Worm (Caenorhabditis elegans) whole organism, L2 larva: ENCODE measurements around the gene C18A11.1.
A peak's percentile ranks its signal among the peaks of the same experiment; 100 is the strongest.

ENCODE experiments used
- C34F6.9 ChIP-seq: fragments of 150-350 bp; optimal IDR thresholded peaks from 2 replicates; lab custom pipeline; 2014; ENCODE audit warnings: missing biosample characterization, missing genetic modification characterization
- F13H6.1 ChIP-seq: sonication (generic microtip); optimal IDR thresholded peaks from 2 replicates; lab custom pipeline; 2016; ENCODE audit warnings: missing genetic modification characterization, missing compliant biosample characterization
- R02D3.7 ChIP-seq: fragments of 150-350 bp; optimal IDR thresholded peaks from 2 replicates; lab custom pipeline; 2014; ENCODE audit warnings: missing biosample characterization, missing genetic modification characterization
- Y55F3AM.14 ChIP-seq: fragments of 200-800 bp; sonication (Bioruptor generic); optimal IDR thresholded peaks from 2 replicates; lab custom pipeline; 2018; ENCODE audit warnings: mild to moderate bottlenecking, missing genetic modification characterization, missing compliant biosample characterization
- ZK546.5 ChIP-seq: sonication (generic microtip); optimal IDR thresholded peaks from 2 replicates; lab custom pipeline; 2017; ENCODE audit warnings: missing biosample characterization, missing genetic modification characterization
- alr-1 ChIP-seq: fragments of 150-350 bp; optimal IDR thresholded peaks from 2 replicates; lab custom pipeline; 2014; ENCODE audit warnings: missing biosample characterization, missing genetic modification characterization
- aly-2 ChIP-seq: fragments of 150-350 bp; optimal IDR thresholded peaks from 2 replicates; lab custom pipeline; 2014; ENCODE audit warnings: missing biosample characterization, missing genetic modification characterization
- ama-1 ChIP-seq: fragments of 150-350 bp; optimal IDR thresholded peaks from 2 replicates; lab custom pipeline; 2018; ENCODE audit warnings: inconsistent platforms
- blmp-1 ChIP-seq: sonication (generic microtip); optimal IDR thresholded peaks from 2 replicates; lab custom pipeline; 2017; ENCODE audit warnings: missing genetic modification characterization, mild to moderate bottlenecking, missing compliant biosample characterization, antibody characterized with exemption, moderate library complexity; ENCODE audit not compliant: insufficient read depth
- ceh-16 ChIP-seq: fragments of 150-350 bp; optimal IDR thresholded peaks from 2 replicates; lab custom pipeline; 2014; ENCODE audit warnings: missing biosample characterization, missing genetic modification characterization
- ceh-82 ChIP-seq: fragments of 150-350 bp; optimal IDR thresholded peaks from 2 replicates; lab custom pipeline; 2014; ENCODE audit warnings: missing biosample characterization, missing genetic modification characterization
- dmd-4 ChIP-seq: sonication (generic microtip); optimal IDR thresholded peaks from 2 replicates; lab custom pipeline; 2017; ENCODE audit warnings: missing biosample characterization, missing genetic modification characterization
- egl-27 ChIP-seq: sonication (generic microtip); optimal IDR thresholded peaks from 3 replicates; lab custom pipeline; 2017; ENCODE audit warnings: missing biosample characterization, missing genetic modification reagents, missing genetic modification characterization
- elt-1 ChIP-seq: fragments of 150-350 bp; optimal IDR thresholded peaks from 2 replicates; lab custom pipeline; 2014; ENCODE audit warnings: missing biosample characterization, missing genetic modification characterization
- elt-3 ChIP-seq: sonication (generic microtip); optimal IDR thresholded peaks from 2 replicates; lab custom pipeline; 2017; ENCODE audit warnings: missing biosample characterization, missing genetic modification characterization
- fos-1 ChIP-seq: fragments of 150-350 bp; optimal IDR thresholded peaks from 2 replicates; lab custom pipeline; 2014; ENCODE audit warnings: missing biosample characterization, missing genetic modification characterization
- gmeb-1 ChIP-seq: fragments of 150-350 bp; optimal IDR thresholded peaks from 2 replicates; lab custom pipeline; 2014; ENCODE audit warnings: missing biosample characterization, missing genetic modification characterization
- lin-11 ChIP-seq: fragments of 150-350 bp; sonication (generic microtip); optimal IDR thresholded peaks from 2 replicates; lab custom pipeline; 2014; ENCODE audit warnings: missing biosample characterization, missing genetic modification characterization, inconsistent platforms, mixed read lengths
- lin-13 ChIP-seq: fragments of 150-350 bp; optimal IDR thresholded peaks from 2 replicates; lab custom pipeline; 2014; ENCODE audit warnings: missing biosample characterization, missing genetic modification reagents, missing genetic modification characterization
- lin-39 ChIP-seq: fragments of 150-350 bp; optimal IDR thresholded peaks from 2 replicates; lab custom pipeline; 2014; ENCODE audit warnings: missing biosample characterization, missing genetic modification reagents, missing genetic modification characterization
- lsy-2 ChIP-seq, 2 experiments: fragments of 150-350 bp in 1 of 2; sonication (generic microtip) in 1 of 2; optimal IDR thresholded peaks; 2 replicates each; lab custom pipeline; 2014 to 2017; ENCODE audit warnings: missing biosample characterization in 2 of 2, missing genetic modification characterization in 2 of 2
- mab-5 ChIP-seq: fragments of 150-350 bp; optimal IDR thresholded peaks from 2 replicates; lab custom pipeline; 2014; ENCODE audit warnings: missing biosample characterization, missing genetic modification characterization
- mbf-1 ChIP-seq: sonication (generic microtip); optimal IDR thresholded peaks from 2 replicates; lab custom pipeline; 2017; ENCODE audit warnings: missing biosample characterization, missing genetic modification characterization
- mdl-1 ChIP-seq, 2 experiments: fragments of 150-350 bp in 1 of 2; sonication (generic microtip) in 1 of 2; optimal IDR thresholded peaks; 2 replicates each; lab custom pipeline; 2017; ENCODE audit warnings: missing biosample characterization in 2 of 2, missing genetic modification characterization in 2 of 2
- nhr-10 ChIP-seq: sonication (generic microtip); optimal IDR thresholded peaks from 2 replicates; lab custom pipeline; 2017; ENCODE audit warnings: missing biosample characterization, missing genetic modification characterization
- nhr-11 ChIP-seq: fragments of 150-350 bp; optimal IDR thresholded peaks from 2 replicates; lab custom pipeline; 2014; ENCODE audit warnings: missing biosample characterization, missing genetic modification characterization
- nhr-12 ChIP-seq: fragments of 150-350 bp; optimal IDR thresholded peaks from 2 replicates; lab custom pipeline; 2014; ENCODE audit warnings: missing biosample characterization, missing genetic modification characterization
- nhr-129 ChIP-seq: fragments of 150-350 bp; optimal IDR thresholded peaks from 2 replicates; lab custom pipeline; 2014; ENCODE audit warnings: missing biosample characterization, missing genetic modification characterization
- nhr-21 ChIP-seq: fragments of 150-350 bp; optimal IDR thresholded peaks from 2 replicates; lab custom pipeline; 2014; ENCODE audit warnings: missing biosample characterization, missing genetic modification characterization
- nhr-23 ChIP-seq: fragments of 150-350 bp; optimal IDR thresholded peaks from 2 replicates; lab custom pipeline; 2014; ENCODE audit warnings: missing biosample characterization, missing genetic modification reagents, missing genetic modification characterization
- nhr-237 ChIP-seq: fragments of 150-350 bp; optimal IDR thresholded peaks from 2 replicates; lab custom pipeline; 2014; ENCODE audit warnings: missing biosample characterization, missing genetic modification characterization
- nhr-25 ChIP-seq: fragments of 150-350 bp; sonication (generic microtip); optimal IDR thresholded peaks from 3 replicates; lab custom pipeline; 2014; ENCODE audit warnings: missing biosample characterization, missing genetic modification characterization
- nhr-6 ChIP-seq: fragments of 150-350 bp; optimal IDR thresholded peaks from 2 replicates; lab custom pipeline; 2014; ENCODE audit warnings: missing biosample characterization, missing genetic modification characterization
- nhr-77 ChIP-seq: fragments of 150-350 bp; optimal IDR thresholded peaks from 2 replicates; lab custom pipeline; 2014; ENCODE audit warnings: missing biosample characterization, missing genetic modification characterization
- peb-1 ChIP-seq: fragments of 150-350 bp; optimal IDR thresholded peaks from 2 replicates; lab custom pipeline; 2014; ENCODE audit warnings: missing biosample characterization, missing genetic modification characterization
- sem-4 ChIP-seq: fragments of 150-350 bp; optimal IDR thresholded peaks from 2 replicates; lab custom pipeline; 2014; ENCODE audit warnings: missing biosample characterization, missing genetic modification reagents, missing genetic modification characterization
- skn-1 ChIP-seq: sonication (generic microtip); optimal IDR thresholded peaks from 2 replicates; lab custom pipeline; 2017; ENCODE audit warnings: missing biosample characterization, missing genetic modification characterization
- sma-3 ChIP-seq: sonication (generic microtip); optimal IDR thresholded peaks from 2 replicates; lab custom pipeline; 2016; ENCODE audit warnings: missing genetic modification reagents, missing genetic modification characterization, missing compliant biosample characterization
- sma-9 ChIP-seq, 2 experiments: fragments of 150-350 bp in 1 of 2; sonication (generic microtip) in 1 of 2; optimal IDR thresholded peaks; 2 replicates each; lab custom pipeline; 2014 to 2016; ENCODE audit warnings: missing genetic modification characterization in 2 of 2, mild to moderate bottlenecking in 1 of 2, missing biosample characterization in 1 of 2, missing compliant biosample characterization in 1 of 2, missing genetic modification reagents in 1 of 2, moderate library complexity in 1 of 2
- snpc-4 ChIP-seq: fragments of 150-350 bp; optimal IDR thresholded peaks from 2 replicates; lab custom pipeline; 2014; ENCODE audit warnings: missing biosample characterization, missing genetic modification characterization
- unc-39 ChIP-seq: fragments of 150-350 bp; optimal IDR thresholded peaks from 2 replicates; lab custom pipeline; 2014; ENCODE audit warnings: missing biosample characterization, missing genetic modification characterization
- unc-55 ChIP-seq: fragments of 150-350 bp; sonication (generic microtip); optimal IDR thresholded peaks from 3 replicates; lab custom pipeline; 2014; ENCODE audit warnings: missing biosample characterization, missing genetic modification reagents, missing genetic modification characterization
- unc-62 ChIP-seq: fragments of 150-350 bp; optimal IDR thresholded peaks from 2 replicates; lab custom pipeline; 2014; ENCODE audit warnings: missing biosample characterization, missing genetic modification reagents, missing genetic modification characterization
- zag-1 ChIP-seq: fragments of 150-350 bp; optimal IDR thresholded peaks from 2 replicates; lab custom pipeline; 2014; ENCODE audit warnings: missing biosample characterization, missing genetic modification characterization
- ztf-1 ChIP-seq: fragments of 200-800 bp; sonication (Bioruptor generic); conservative IDR thresholded peaks from 2 replicates; pipeline ENCODE4 v1.3.6; 2022; ENCODE audit warnings: missing genetic modification characterization, missing compliant biosample characterization
- ztf-11 ChIP-seq: sonication (generic microtip); optimal IDR thresholded peaks from 2 replicates; lab custom pipeline; 2017; ENCODE audit warnings: missing biosample characterization, missing genetic modification characterization
- ztf-4 ChIP-seq: fragments of 150-350 bp; optimal IDR thresholded peaks from 2 replicates; lab custom pipeline; 2014; ENCODE audit warnings: missing biosample characterization, missing genetic modification characterization

Gene C18A11.1

ce11 chrX:8030032-8030431 lies 39.1 kb upstream of the C18A11.1 start:
- TF ChIP-seq alr-1 (tag; lab: Kevin White, UChicago): no peak
- TF ChIP-seq egl-27 (tag; lab: Kevin White, UChicago): no peak
- no peak for TF ChIP-seq nhr-23 (tag; lab: Kevin White, UChicago)
- TF ChIP-seq unc-55: no peak
- no peak for TF ChIP-seq Y55F3AM.14 (GFP tag; lab: Kevin White, UChicago)
- no peak for TF ChIP-seq unc-62 (GFP tag; lab: Kevin White, UChicago)
- TF ChIP-seq ceh-82 (tag; lab: Kevin White, UChicago): no peak
- TF ChIP-seq ztf-1 (GFP tag; lab: Robert Waterston, UW): no peak
- TF ChIP-seq nhr-21: no peak
- TF ChIP-seq nhr-10 (tag; lab: Kevin White, UChicago): no peak
- TF ChIP-seq nhr-6: no peak
- no peak for TF ChIP-seq C34F6.9 (tag; lab: Kevin White, UChicago)
- TF ChIP-seq mbf-1 (tag; lab: Kevin White, UChicago): no peak
- TF ChIP-seq nhr-25 (tag; lab: Kevin White, UChicago): no peak
- TF ChIP-seq zag-1 (tag; lab: Kevin White, UChicago): no peak
- TF ChIP-seq ama-1: no peak
- TF ChIP-seq nhr-12 (tag; lab: Kevin White, UChicago): no peak
- no peak for TF ChIP-seq unc-39 (tag; lab: Kevin White, UChicago)
- TF ChIP-seq nhr-237 (tag; lab: Kevin White, UChicago): no peak

- TF ChIP-seq unc-62 (GFP tag; lab: Kevin White, UChicago) (peak; percentile 97), alr-1 (tag; lab: Kevin White, UChicago) (no peak), C34F6.9 (tag; lab: Kevin White, UChicago) (peak; percentile 97), snpc-4 (peak; percentile 88), peb-1 (tag; lab: Kevin White, UChicago) (no peak), nhr-12 (tag; lab: Kevin White, UChicago) (peak; percentile 66), unc-55 (peak; percentile 99), nhr-25 (tag; lab: Kevin White, UChicago) (peak; percentile 99), zag-1 (tag; lab: Kevin White, UChicago) (peak; percentile 99), sma-9 (GFP tag; optimal IDR thresholded peaks at IDR 0.05; lab: Kevin White, UChicago) (peak; percentile 98), sma-9 (tag; optimal IDR thresholded peaks at IDR 0.05; lab: Kevin White, UChicago) (no peak), nhr-10 (tag; lab: Kevin White, UChicago) (peak; percentile 99), ztf-4 (tag; lab: Kevin White, UChicago) (peak; percentile 99), nhr-77 (tag; lab: Kevin White, UChicago) (peak; percentile 96), lin-39 (tag; lab: Kevin White, UChicago) (peak; percentile 98), nhr-11 (tag; lab: Kevin White, UChicago) (peak; percentile 55), ceh-82 (tag; lab: Kevin White, UChicago) (peak; percentile 97), ama-1 (peak; percentile 84), ztf-11 (tag; lab: Kevin White, UChicago) (peak; percentile 83), F13H6.1 (peak; percentile 99), aly-2 (tag; lab: Kevin White, UChicago) (no peak), skn-1 (peak; percentile 95), dmd-4 (tag; lab: Kevin White, UChicago) (peak; percentile 80), Y55F3AM.14 (GFP tag; lab: Kevin White, UChicago) (peak; percentile 96), ztf-1 (GFP tag; lab: Robert Waterston, UW) (peak; percentile 80; the same call in 1 of the 2 replicates), sem-4 (tag; lab: Kevin White, UChicago) (peak; percentile 98), sma-3 (GFP tag; lab: Kevin White, UChicago) (peak; percentile 99), R02D3.7 (tag; lab: Kevin White, UChicago) (peak; percentile 78), nhr-21 (peak; percentile 100), nhr-129 (tag; lab: Kevin White, UChicago) (peak; percentile 100), mdl-1 (tag; optimal IDR thresholded peaks at IDR 0.05; lab: Kevin White, UChicago) (peak; percentile 94 to 96), egl-27 (tag; lab: Kevin White, UChicago) (peak; percentile 99), elt-1 (no peak), nhr-6 (peak; percentile 100), gmeb-1 (tag; lab: Kevin White, UChicago) (peak; percentile 94), blmp-1 (tag; lab: Kevin White, UChicago) (peak; percentile 72), nhr-237 (tag; lab: Kevin White, UChicago) (peak; percentile 97), mab-5 (tag; lab: Kevin White, UChicago) (peak; percentile 99), mbf-1 (tag; lab: Kevin White, UChicago) (peak; percentile 81), ceh-16 (tag; lab: Kevin White, UChicago) (peak; percentile 95), lin-13 (GFP tag; lab: Kevin White, UChicago) (peak; percentile 98), nhr-23 (tag; lab: Kevin White, UChicago) (peak; percentile 20), ZK546.5 (tag; lab: Kevin White, UChicago) (peak; percentile 72), lin-11 (tag; lab: Kevin White, UChicago) (peak; percentile 86), fos-1 (tag; lab: Kevin White, UChicago) (peak; percentile 98), lsy-2 (tag; optimal IDR thresholded peaks at IDR 0.05; lab: Kevin White, UChicago) (peak; percentile 95 to 97), elt-3 (tag; lab: Kevin White, UChicago) (peak; percentile 64), unc-39 (tag; lab: Kevin White, UChicago) (no peak)
Observed at ce11 chrX:8036219-8036883, 32.8 kb upstream of the C18A11.1 start.
